Worm (Caenorhabditis elegans) whole organism, L4 larva: ENCODE results near the gene Y4C6B.3.

ENCODE experiments used
- F26F4.8 ChIP-seq: fragments of 200-800 bp; sonication (Bioruptor generic); conservative IDR thresholded peaks from 2 replicates; pipeline ENCODE4 v1.3.6; 2022; ENCODE audit warnings: missing genetic modification characterization, missing compliant biosample characterization
- F49E8.2 ChIP-seq: sonication (generic microtip); optimal IDR thresholded peaks from 2 replicates; lab custom pipeline; 2016; ENCODE audit warnings: missing compliant biosample characterization, mild to moderate bottlenecking, missing genetic modification characterization, borderline replicate concordance
- R02D3.7 ChIP-seq: fragments of 150-350 bp; sonication (generic microtip); optimal IDR thresholded peaks from 3 replicates; lab custom pipeline; 2014; ENCODE audit warnings: missing biosample characterization, missing genetic modification characterization
- T20F7.1 ChIP-seq: fragments of 200-800 bp; sonication (Bioruptor generic); optimal IDR thresholded peaks from 2 replicates; lab custom pipeline; 2018; ENCODE audit warnings: mild to moderate bottlenecking, missing genetic modification characterization, missing compliant biosample characterization
- Y105C5A.15 ChIP-seq: fragments of 200-800 bp; sonication (Bioruptor generic); IDR thresholded peaks from 2 replicates; pipeline ENCODE4 v1.3.6; 2022; ENCODE audit warnings: missing genetic modification characterization, missing compliant biosample characterization
- Y48G9A.11 ChIP-seq: fragments of 200-800 bp; sonication (Bioruptor generic); IDR thresholded peaks from 2 replicates; pipeline ENCODE4 v1.3.6; 2022; ENCODE audit warnings: missing genetic modification reagents, missing genetic modification characterization, missing compliant biosample characterization
- Y5F2A.4 ChIP-seq: fragments of 200-800 bp; sonication (Bioruptor generic); optimal IDR thresholded peaks from 2 replicates; lab custom pipeline; 2018; ENCODE audit warnings: mild to moderate bottlenecking, missing genetic modification characterization, missing compliant biosample characterization
- aha-1 ChIP-seq: fragments of 150-350 bp; peaks from one replicate; lab custom pipeline; 2014; ENCODE audit warnings: missing biosample characterization, missing genetic modification characterization
- ceh-28 ChIP-seq: fragments of 150-350 bp; optimal IDR thresholded peaks from 2 replicates; lab custom pipeline; 2014; ENCODE audit warnings: missing biosample characterization, missing genetic modification reagents, missing genetic modification characterization
- ceh-82 ChIP-seq: sonication (generic microtip); optimal IDR thresholded peaks from 2 replicates; lab custom pipeline; 2017; ENCODE audit warnings: missing biosample characterization, missing genetic modification characterization
- ces-1 ChIP-seq: fragments of 150-350 bp; sonication (generic microtip); optimal IDR thresholded peaks from 4 replicates; lab custom pipeline; 2014; ENCODE audit warnings: missing biosample characterization, missing genetic modification reagents, missing genetic modification characterization
- dmd-8 ChIP-seq: fragments of 200-800 bp; sonication (Bioruptor generic); IDR thresholded peaks from 2 replicates; pipeline ENCODE4 v1.3.6; 2022; ENCODE audit warnings: missing genetic modification characterization, missing compliant biosample characterization
- dmd-9 ChIP-seq: fragments of 200-800 bp; sonication (Bioruptor generic); IDR thresholded peaks from 2 replicates; pipeline ENCODE4 v1.3.6; 2022; ENCODE audit warnings: missing genetic modification reagents, missing genetic modification characterization, missing compliant biosample characterization
- duxl-1 ChIP-seq: sonication (generic microtip); optimal IDR thresholded peaks from 2 replicates; lab custom pipeline; 2016; ENCODE audit warnings: mild to moderate bottlenecking, missing genetic modification characterization, moderate library complexity, missing compliant biosample characterization; ENCODE audit not compliant: poor library complexity
- fkh-10 ChIP-seq: fragments of 150-350 bp; optimal IDR thresholded peaks from 2 replicates; lab custom pipeline; 2014; ENCODE audit warnings: missing biosample characterization, missing genetic modification reagents, missing genetic modification characterization
- fos-1 ChIP-seq: fragments of 150-350 bp; optimal IDR thresholded peaks from 2 replicates; lab custom pipeline; 2014; ENCODE audit warnings: missing biosample characterization, missing genetic modification characterization
- jun-1 ChIP-seq: fragments of 150-350 bp; optimal IDR thresholded peaks from 2 replicates; lab custom pipeline; 2014; ENCODE audit warnings: missing biosample characterization, missing genetic modification reagents, missing genetic modification characterization
- lin-15B ChIP-seq: fragments of 150-350 bp; sonication (generic microtip); optimal IDR thresholded peaks from 3 replicates; lab custom pipeline; 2014; ENCODE audit warnings: missing biosample characterization, missing genetic modification characterization
- lin-38 ChIP-seq: fragments of 200-800 bp; sonication (Bioruptor generic); IDR thresholded peaks from 2 replicates; pipeline ENCODE4 v1.3.6; 2022; ENCODE audit warnings: missing genetic modification reagents, missing genetic modification characterization, missing compliant biosample characterization
- lin-39 ChIP-seq: fragments of 150-350 bp; optimal IDR thresholded peaks from 2 replicates; lab custom pipeline; 2014; ENCODE audit warnings: missing biosample characterization, missing genetic modification reagents, missing genetic modification characterization
- lir-3 ChIP-seq: sonication (generic microtip); optimal IDR thresholded peaks from 2 replicates; lab custom pipeline; 2016; ENCODE audit warnings: mild to moderate bottlenecking, missing genetic modification characterization, missing compliant biosample characterization
- lsy-2 ChIP-seq, 2 experiments: fragments of 150-350 bp in 1 of 2; sonication (generic microtip) in 1 of 2; optimal IDR thresholded peaks; 2 replicates each; lab custom pipeline; 2014 to 2017; ENCODE audit warnings: missing biosample characterization in 2 of 2, missing genetic modification characterization in 2 of 2
- mdl-1 ChIP-seq, 2 experiments: fragments of 150-350 bp in 1 of 2; sonication (generic microtip) in 1 of 2; optimal IDR thresholded peaks; 2 replicates each; lab custom pipeline; 2014 to 2017; ENCODE audit warnings: missing biosample characterization in 2 of 2, missing genetic modification characterization in 2 of 2
- mdt-29 ChIP-seq: fragments of 200-800 bp; sonication (Bioruptor generic); IDR thresholded peaks from 2 replicates; pipeline ENCODE4 v1.3.6; 2022; ENCODE audit warnings: missing genetic modification reagents, missing genetic modification characterization, missing compliant biosample characterization
- mep-1 ChIP-seq: fragments of 150-350 bp; sonication (generic microtip); optimal IDR thresholded peaks from 3 replicates; lab custom pipeline; 2014; ENCODE audit warnings: missing biosample characterization, missing genetic modification characterization
- mxl-2 ChIP-seq: fragments of 200-800 bp; sonication (Bioruptor generic); conservative IDR thresholded peaks from 2 replicates; pipeline ENCODE4 v1.3.6; 2022; ENCODE audit warnings: missing genetic modification reagents, missing genetic modification characterization, missing compliant biosample characterization
- nhr-11 ChIP-seq: fragments of 150-350 bp; optimal IDR thresholded peaks from 2 replicates; lab custom pipeline; 2014; ENCODE audit warnings: missing biosample characterization, missing genetic modification characterization
- nhr-111 ChIP-seq: fragments of 200-800 bp; sonication (Bioruptor generic); optimal IDR thresholded peaks from 2 replicates; lab custom pipeline; 2018; ENCODE audit warnings: mild to moderate bottlenecking, missing genetic modification characterization, missing compliant biosample characterization
- nhr-237 ChIP-seq: sonication (generic microtip); optimal IDR thresholded peaks from 2 replicates; lab custom pipeline; 2017; ENCODE audit warnings: missing biosample characterization, missing genetic modification characterization
- nhr-6 ChIP-seq: fragments of 150-350 bp; optimal IDR thresholded peaks from 2 replicates; lab custom pipeline; 2014; ENCODE audit warnings: missing biosample characterization, missing genetic modification characterization
- nhr-77 ChIP-seq: fragments of 150-350 bp; optimal IDR thresholded peaks from 2 replicates; lab custom pipeline; 2014; ENCODE audit warnings: missing biosample characterization, missing genetic modification characterization
- sdz-12 ChIP-seq: fragments of 200-800 bp; sonication (Bioruptor generic); optimal IDR thresholded peaks from 2 replicates; lab custom pipeline; 2018; ENCODE audit warnings: mild to moderate bottlenecking, missing genetic modification characterization, missing compliant biosample characterization
- set-16 ChIP-seq: fragments of 200-800 bp; sonication (Bioruptor generic); IDR thresholded peaks from 2 replicates; pipeline ENCODE4 v1.3.6; 2022; ENCODE audit warnings: missing genetic modification reagents, missing genetic modification characterization, missing compliant biosample characterization
- skn-1 ChIP-seq: fragments of 150-350 bp; optimal IDR thresholded peaks from 2 replicates; lab custom pipeline; 2014; ENCODE audit warnings: missing biosample characterization, missing genetic modification characterization
- snpc-1.2 ChIP-seq: fragments of 200-800 bp; sonication (Bioruptor generic); IDR thresholded peaks from 2 replicates; pipeline ENCODE4 v1.3.6; 2022; ENCODE audit warnings: missing genetic modification reagents, missing genetic modification characterization, missing compliant biosample characterization
- spr-1 ChIP-seq: sonication (generic microtip); optimal IDR thresholded peaks from 2 replicates; lab custom pipeline; 2016; ENCODE audit warnings: mild to moderate bottlenecking, missing genetic modification characterization, missing compliant biosample characterization
- spr-3 ChIP-seq: fragments of 200-800 bp; sonication (Bioruptor generic); optimal IDR thresholded peaks from 2 replicates; lab custom pipeline; 2018; ENCODE audit warnings: mild to moderate bottlenecking, missing genetic modification characterization, missing compliant biosample characterization
- tra-1 ChIP-seq: fragments of 200-800 bp; sonication (Bioruptor generic); IDR thresholded peaks from 2 replicates; pipeline ENCODE4 v1.3.6; 2022; ENCODE audit warnings: missing genetic modification reagents, missing genetic modification characterization, missing compliant biosample characterization
- unc-130 ChIP-seq: sonication (generic microtip); optimal IDR thresholded peaks from 2 replicates; lab custom pipeline; 2016; ENCODE audit warnings: missing genetic modification reagents, missing genetic modification characterization, missing compliant biosample characterization
- unc-39 ChIP-seq: sonication (generic microtip); optimal IDR thresholded peaks from 2 replicates; lab custom pipeline; 2017; ENCODE audit warnings: missing biosample characterization, missing genetic modification characterization
- unc-62 ChIP-seq, 3 experiments: fragments of 150-350 bp in 1 of 3; sonication (generic microtip); optimal IDR thresholded peaks in 2 of 3; peaks in 1 of 3; 1 replicate in 1 of 3; 2 replicates in 2 of 3; lab custom pipeline; 2014 to 2017; ENCODE audit warnings: missing biosample characterization in 3 of 3, missing genetic modification characterization in 3 of 3, missing genetic modification reagents in 3 of 3, missing genotype in 1 of 3
- zfp-3 ChIP-seq: fragments of 200-800 bp; sonication (Bioruptor generic); conservative IDR thresholded peaks from 2 replicates; pipeline ENCODE4 v1.3.6; 2022; ENCODE audit warnings: missing genetic modification reagents, missing genetic modification characterization, missing compliant biosample characterization
- zip-11 ChIP-seq: fragments of 200-800 bp; sonication (Bioruptor generic); IDR thresholded peaks from 2 replicates; pipeline ENCODE4 v1.3.6; 2022; ENCODE audit warnings: missing genetic modification characterization, missing compliant biosample characterization

The Y4C6B.3 gene

ce11 chrIV:5353364-5353763 lies 21.1 kb downstream of the Y4C6B.3 start, which contains the start of gene Y4C6B.7:
Gene Y4C6B.7, minus strand, starts transcription at chrIV:5353464.
- TF ChIP-seq R02D3.7 (tag; lab: Kevin White, UChicago): no peak
- no peak for TF ChIP-seq mdl-1 (tag; optimal IDR thresholded peaks at IDR 0.05; lab: Kevin White, UChicago)
- no peak for TF ChIP-seq Y48G9A.11
- TF ChIP-seq Y105C5A.15 (GFP tag; lab: Robert Waterston, UW): no peak
- TF ChIP-seq aha-1: peak; percentile 46
- no peak for TF ChIP-seq tra-1
- no peak for TF ChIP-seq nhr-77
- no peak for TF ChIP-seq snpc-1.2 (GFP tag; lab: Robert Waterston, UW)

ce11 chrIV:5354124-5354523 lies 21.8 kb downstream of the Y4C6B.3 start, which contains the start of gene Y4C6B.1:
Gene Y4C6B.1, plus strand, starts transcription at chrIV:5354488.
- TF ChIP-seq lsy-2 (tag; optimal IDR thresholded peaks at IDR 0.05; lab: Kevin White, UChicago) (peak in 1 of 2 experiments; percentile 83), zip-11 (GFP tag; lab: Robert Waterston, UW) (no peak), dmd-8 (GFP tag; lab: Robert Waterston, UW) (no peak), dmd-9 (GFP tag; lab: Robert Waterston, UW) (no peak), mdl-1 (tag; optimal IDR thresholded peaks at IDR 0.05; lab: Kevin White, UChicago) (no peak), lin-38 (peak; percentile 87), Y5F2A.4 (GFP tag; lab: Kevin White, UChicago) (no peak), fos-1 (no peak)

ce11 chrIV:5354564-5354963 lies 22.3 kb downstream of the Y4C6B.3 start:
- TF ChIP-seq unc-62 (GFP tag; optimal IDR thresholded peaks at IDR 0.05 in 1 of 2; lab: Kevin White, UChicago) (peak in 1 of 2 experiments; percentile 96), unc-62 (tag; optimal IDR thresholded peaks at IDR 0.05; lab: Kevin White, UChicago) (no peak), unc-130 (GFP tag; lab: Kevin White, UChicago) (no peak)

- TF ChIP-seq ces-1 (GFP tag; lab: Kevin White, UChicago): no peak
- no peak for TF ChIP-seq Y105C5A.15 (GFP tag; lab: Robert Waterston, UW)
- TF ChIP-seq spr-3 (GFP tag; lab: Kevin White, UChicago): no peak
- TF ChIP-seq T20F7.1: no peak
- no peak for TF ChIP-seq nhr-237 (tag; lab: Kevin White, UChicago)
- no peak for TF ChIP-seq nhr-111
- TF ChIP-seq nhr-11 (tag; lab: Kevin White, UChicago): no peak
- no peak for TF ChIP-seq sdz-12 (GFP tag; lab: Kevin White, UChicago)
- TF ChIP-seq dmd-9 (GFP tag; lab: Robert Waterston, UW): no peak
- TF ChIP-seq ceh-28 (tag; lab: Kevin White, UChicago): no peak
- no peak for TF ChIP-seq mdt-29
- no peak for TF ChIP-seq ceh-82 (tag; lab: Kevin White, UChicago)
- no peak for TF ChIP-seq unc-39
Observed at ce11 chrIV:5360533-5360932, 28.3 kb downstream of the Y4C6B.3 start, which contains the start of gene F41H10.5. Gene F41H10.5, plus strand, starts transcription at chrIV:5360907.

ce11 chrIV:5364135-5364609 lies 31.9 kb downstream of the Y4C6B.3 start, which contains the start of the genes hda-6 and F41H10.4:
Gene hda-6, minus strand, starts transcription at chrIV:5364306.
Gene F41H10.4, plus strand, starts transcription at chrIV:5364559.
- no peak for TF ChIP-seq lir-3
- TF ChIP-seq fkh-10 (GFP tag; lab: Kevin White, UChicago): no peak
- peak; percentile 49 for TF ChIP-seq duxl-1 (tag; lab: Kevin White, UChicago)
- peak; percentile 85 for TF ChIP-seq unc-130 (GFP tag; lab: Kevin White, UChicago)
- TF ChIP-seq skn-1 (tag; lab: Kevin White, UChicago): no peak
- peak in 1 of 2 experiments; percentile 36 for TF ChIP-seq mdl-1 (tag; optimal IDR thresholded peaks at IDR 0.05; lab: Kevin White, UChicago)
- no peak for TF ChIP-seq mxl-2 (GFP tag; lab: Robert Waterston, UW)
- TF ChIP-seq T20F7.1: no peak
- TF ChIP-seq zfp-3: no peak
- peak; percentile 67; the same call in 1 of the 2 replicates for TF ChIP-seq snpc-1.2 (GFP tag; lab: Robert Waterston, UW)
- TF ChIP-seq ceh-82 (tag; lab: Kevin White, UChicago): no peak
- no peak for TF ChIP-seq nhr-77
- peak; percentile 18 for TF ChIP-seq spr-1
- TF ChIP-seq set-16 (GFP tag; lab: Robert Waterston, UW): no peak
- TF ChIP-seq nhr-111: no peak
- TF ChIP-seq F49E8.2: no peak
- peak; percentile 77 for TF ChIP-seq mep-1
- no peak for TF ChIP-seq lin-39 (tag; lab: Kevin White, UChicago)
- TF ChIP-seq jun-1 (tag; lab: Kevin White, UChicago): no peak
- no peak for TF ChIP-seq R02D3.7 (tag; lab: Kevin White, UChicago)
- TF ChIP-seq Y5F2A.4 (GFP tag; lab: Kevin White, UChicago): no peak
- peak; percentile 66 for TF ChIP-seq nhr-6 (tag; lab: Kevin White, UChicago)
- peak; percentile 41 for TF ChIP-seq lin-15B (tag; lab: Kevin White, UChicago)
- no peak for TF ChIP-seq F26F4.8
